Worm (Caenorhabditis elegans) whole organism, early embryonic: Measurements from ENCODE around the gene C53A5.9.

Source experiments
- B0310.2 ChIP-seq: sonication (generic microtip); optimal IDR thresholded peaks from 2 replicates; lab custom pipeline; 2016; ENCODE audit warnings: mild to moderate bottlenecking, missing genetic modification characterization, missing compliant biosample characterization
- F13C5.2 ChIP-seq: sonication (generic microtip); optimal IDR thresholded peaks from 2 replicates; lab custom pipeline; 2017; ENCODE audit warnings: mild to moderate bottlenecking, missing genetic modification characterization, inconsistent platforms, missing compliant biosample characterization
- aly-1 ChIP-seq: sonication (generic microtip); optimal IDR thresholded peaks from 2 replicates; lab custom pipeline; 2016; ENCODE audit warnings: missing genetic modification characterization, missing compliant biosample characterization
- ama-1 ChIP-seq: fragments of 150-350 bp; optimal IDR thresholded peaks from 2 replicates; lab custom pipeline; 2014
- ceh-13 ChIP-seq: fragments of 200-800 bp; sonication (Bioruptor generic); optimal IDR thresholded peaks from 2 replicates; lab custom pipeline; 2018; ENCODE audit warnings: mild to moderate bottlenecking, missing genetic modification characterization, missing compliant biosample characterization
- ceh-36 ChIP-seq: sonication (generic microtip); optimal IDR thresholded peaks from 2 replicates; lab custom pipeline; 2016; ENCODE audit warnings: missing genetic modification characterization, inconsistent platforms, missing compliant biosample characterization
- ets-7 ChIP-seq: sonication (generic microtip); optimal IDR thresholded peaks from 2 replicates; lab custom pipeline; 2016; ENCODE audit warnings: missing genotype, missing genetic modification characterization, missing compliant biosample characterization
- flt-1 ChIP-seq: fragments of 200-800 bp; sonication (Bioruptor generic); IDR thresholded peaks from 2 replicates; pipeline ENCODE4 v1.3.6; 2022; ENCODE audit warnings: missing genetic modification characterization, missing compliant biosample characterization
- hmbx-1 ChIP-seq: sonication (generic microtip); optimal IDR thresholded peaks from 2 replicates; lab custom pipeline; 2016; ENCODE audit warnings: mild to moderate bottlenecking, missing genetic modification characterization, missing compliant biosample characterization
- hmg-4 ChIP-seq: fragments of 200-800 bp; sonication (Bioruptor generic); optimal IDR thresholded peaks from 2 replicates; lab custom pipeline; 2018; ENCODE audit warnings: mild to moderate bottlenecking, missing genetic modification characterization, missing compliant biosample characterization
- pes-1 ChIP-seq: fragments of 200-800 bp; sonication (Bioruptor generic); IDR thresholded peaks from 2 replicates; pipeline ENCODE4 v1.3.6; 2022; ENCODE audit warnings: missing genetic modification reagents, missing genetic modification characterization, missing compliant biosample characterization
- scrt-1 ChIP-seq: fragments of 200-800 bp; sonication (Bioruptor generic); IDR thresholded peaks from 2 replicates; pipeline ENCODE4 v1.3.6; 2022; ENCODE audit warnings: missing genetic modification characterization, missing compliant biosample characterization
- sea-1 ChIP-seq: fragments of 200-800 bp; sonication (Bioruptor generic); conservative IDR thresholded peaks from 2 replicates; pipeline ENCODE4 v1.3.6; 2022; ENCODE audit warnings: missing genetic modification characterization, missing compliant biosample characterization
- tbx-37 ChIP-seq: fragments of 200-800 bp; sonication (Bioruptor generic); conservative IDR thresholded peaks from 2 replicates; pipeline ENCODE4 v1.3.6; 2022; ENCODE audit warnings: missing genetic modification reagents, missing genetic modification characterization, missing compliant biosample characterization
- tra-4 ChIP-seq: sonication (generic microtip); optimal IDR thresholded peaks from 2 replicates; lab custom pipeline; 2017; ENCODE audit warnings: missing genetic modification characterization, missing compliant biosample characterization

C53A5.9 gene

DNA sequence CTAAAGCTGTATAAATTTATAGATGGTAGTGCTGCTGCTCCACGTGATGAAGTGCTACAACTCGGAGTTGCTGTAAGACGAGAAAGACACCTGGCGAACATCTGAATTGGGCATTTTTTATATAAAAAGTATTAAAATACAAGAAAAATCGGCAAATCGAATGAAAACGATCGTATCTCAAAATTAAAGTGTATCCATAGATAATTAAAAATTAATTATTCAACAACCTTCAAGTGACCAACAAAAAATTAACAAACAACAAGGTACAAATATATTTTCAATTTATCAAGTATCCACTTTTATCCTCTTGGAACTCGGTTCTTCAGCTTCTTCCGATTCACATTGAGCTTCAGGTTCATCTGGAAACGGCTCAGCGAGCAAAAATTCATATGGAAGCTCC, 39.4 kb downstream of the C53A5.9 start, which contains the start of gene R02D5.8:
TSS of gene R02D5.8 (minus strand) at position 101 of the 400 bp plus-strand sequence.
- TF ChIP-seq hmg-4: no peak

DNA sequence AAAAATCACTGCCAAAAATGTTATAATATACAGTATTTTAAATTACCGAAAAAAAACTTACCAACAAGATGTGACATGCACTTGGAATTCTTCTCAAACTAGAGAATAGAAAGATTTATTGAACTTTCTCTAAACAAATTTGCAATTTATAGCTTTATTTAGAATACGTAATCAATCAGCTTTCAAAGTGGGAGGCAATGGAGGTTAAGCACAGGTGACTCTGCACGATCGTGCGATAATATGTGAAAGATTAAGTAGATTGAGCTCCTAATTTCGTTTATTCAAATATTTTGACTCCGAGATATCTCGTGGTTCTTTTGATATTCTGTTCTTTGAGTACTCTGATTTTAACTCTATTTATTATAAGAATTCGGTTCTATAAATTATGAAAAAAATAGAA, 40.6 kb downstream of the C53A5.9 start, which contains the start of gene R02D5.6:
TSS of gene R02D5.6 (minus strand) at position 101 of the 400 bp plus-strand sequence.
- TF ChIP-seq aly-1 (tag; lab: Kevin White, UChicago): no peak
- TF ChIP-seq ceh-13: no peak
- TF ChIP-seq pes-1 (GFP tag; lab: Robert Waterston, UW): no peak
- TF ChIP-seq F13C5.2 (tag; lab: Kevin White, UChicago): no peak
- no peak for TF ChIP-seq flt-1 (GFP tag; lab: Robert Waterston, UW)
- TF ChIP-seq scrt-1 (GFP tag; lab: Robert Waterston, UW): no peak
- TF ChIP-seq hmbx-1 (tag; lab: Kevin White, UChicago): no peak
- no peak for TF ChIP-seq tra-4 (tag; lab: Kevin White, UChicago)

DNA sequence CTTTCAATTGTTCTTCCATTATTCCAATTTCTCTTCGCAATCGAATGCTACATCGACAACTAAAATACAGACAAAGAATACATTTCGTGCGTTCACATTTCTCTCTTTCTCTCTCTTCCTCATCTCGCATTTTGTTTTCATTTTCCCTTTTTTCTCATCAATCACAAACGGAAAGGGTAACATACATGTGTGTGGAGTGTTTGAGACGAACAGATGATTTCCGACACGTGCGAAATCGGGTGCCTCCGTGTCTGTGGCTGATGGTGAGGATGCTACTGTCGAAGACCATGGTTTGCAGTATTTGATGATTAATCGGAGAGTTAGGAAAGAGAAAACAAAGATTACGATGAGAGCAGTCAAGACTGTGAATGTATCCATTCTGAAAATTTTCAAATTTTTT, 47.9 kb downstream of the C53A5.9 start, which contains the start of gene R02D5.9:
TSS of gene R02D5.9 (minus strand) at position 378 of the 400 bp plus-strand sequence.
- TF ChIP-seq scrt-1 (GFP tag; lab: Robert Waterston, UW) (no peak), F13C5.2 (tag; lab: Kevin White, UChicago) (no peak), tbx-37 (GFP tag; lab: Robert Waterston, UW) (no peak), ceh-36 (tag; lab: Kevin White, UChicago) (no peak), sea-1 (GFP tag; lab: Robert Waterston, UW) (no peak), ceh-13 (no peak), ama-1 (lab: Kevin White, UChicago) (no peak), tra-4 (tag; lab: Kevin White, UChicago) (no peak), flt-1 (GFP tag; lab: Robert Waterston, UW) (no peak)

DNA sequence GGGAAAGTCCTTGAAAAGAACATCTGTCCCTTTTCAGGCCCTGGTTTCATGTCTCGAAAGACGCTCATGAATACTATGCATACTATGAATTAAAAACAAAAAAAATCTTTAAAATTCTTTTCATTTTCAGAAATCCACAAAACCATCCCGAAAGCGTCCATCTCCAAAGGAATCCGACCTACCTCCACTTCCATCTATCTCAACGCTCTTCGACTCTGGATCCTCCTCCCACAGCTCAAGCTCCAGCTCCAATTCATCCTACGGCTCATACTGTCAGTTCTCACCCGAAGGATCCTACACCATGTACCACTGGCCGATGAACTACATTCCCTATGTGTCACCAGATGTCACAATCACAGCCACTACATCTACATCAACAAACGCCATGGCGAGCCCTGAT, 50.1 kb downstream of the C53A5.9 start:
- no peak for TF ChIP-seq ets-7 (tag; lab: Kevin White, UChicago)

DNA sequence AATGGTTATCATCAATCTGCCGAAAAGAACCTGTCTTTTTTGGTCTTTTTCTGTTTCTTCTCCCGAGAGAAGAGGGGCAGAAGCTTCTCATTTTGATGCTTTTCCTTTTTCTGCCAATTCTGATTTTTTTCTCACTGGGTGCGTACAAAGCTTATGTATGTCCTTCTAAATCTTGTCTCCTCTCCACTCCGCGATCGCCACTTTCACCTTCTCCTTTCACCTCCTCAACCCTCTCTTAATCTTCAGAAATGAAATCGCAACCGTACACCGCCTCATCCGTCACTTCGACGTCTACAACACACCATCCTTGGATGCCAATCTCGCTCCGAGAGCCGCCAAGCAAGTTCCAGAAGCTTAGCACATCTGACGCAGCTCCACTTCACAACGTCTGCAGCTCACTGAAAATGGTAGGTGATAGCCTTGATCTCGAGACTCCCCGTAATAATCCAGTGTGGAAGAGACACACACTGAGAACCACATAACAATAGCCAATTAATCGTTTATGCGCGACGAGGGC, 50.6 kb downstream of the C53A5.9 start, which contains the start of gene R02D5.1:
TSS of gene R02D5.1 (plus strand) at position 245 of the 517 bp plus-strand sequence.
- no peak for TF ChIP-seq ets-7 (tag; lab: Kevin White, UChicago)
- TF ChIP-seq B0310.2 (tag; lab: Kevin White, UChicago): no peak
- peak; percentile 21 for TF ChIP-seq hmg-4
- no peak for TF ChIP-seq hmbx-1 (tag; lab: Kevin White, UChicago)
